Worm (Caenorhabditis elegans) whole organism, early embryonic: ENCODE data around the gene R04E5.8.

ENCODE experiments used
- B0310.2 ChIP-seq: sonication (generic microtip); optimal IDR thresholded peaks from 2 replicates; lab custom pipeline; 2016; ENCODE audit warnings: mild to moderate bottlenecking, missing genetic modification characterization, missing compliant biosample characterization
- ama-1 ChIP-seq: fragments of 150-350 bp; optimal IDR thresholded peaks from 2 replicates; lab custom pipeline; 2014
- ceh-36 ChIP-seq: sonication (generic microtip); optimal IDR thresholded peaks from 2 replicates; lab custom pipeline; 2016; ENCODE audit warnings: missing genetic modification characterization, inconsistent platforms, missing compliant biosample characterization
- ets-7 ChIP-seq: sonication (generic microtip); optimal IDR thresholded peaks from 2 replicates; lab custom pipeline; 2016; ENCODE audit warnings: missing genotype, missing genetic modification characterization, missing compliant biosample characterization
- flt-1 ChIP-seq: fragments of 200-800 bp; sonication (Bioruptor generic); IDR thresholded peaks from 2 replicates; pipeline ENCODE4 v1.3.6; 2022; ENCODE audit warnings: missing genetic modification characterization, missing compliant biosample characterization
- hmbx-1 ChIP-seq: sonication (generic microtip); optimal IDR thresholded peaks from 2 replicates; lab custom pipeline; 2016; ENCODE audit warnings: mild to moderate bottlenecking, missing genetic modification characterization, missing compliant biosample characterization
- hmg-4 ChIP-seq: fragments of 200-800 bp; sonication (Bioruptor generic); optimal IDR thresholded peaks from 2 replicates; lab custom pipeline; 2018; ENCODE audit warnings: mild to moderate bottlenecking, missing genetic modification characterization, missing compliant biosample characterization
- hnd-1 ChIP-seq: sonication (generic microtip); optimal IDR thresholded peaks from 2 replicates; lab custom pipeline; 2016; ENCODE audit warnings: missing genetic modification characterization, missing compliant biosample characterization
- pes-1 ChIP-seq: fragments of 200-800 bp; sonication (Bioruptor generic); IDR thresholded peaks from 2 replicates; pipeline ENCODE4 v1.3.6; 2022; ENCODE audit warnings: missing genetic modification reagents, missing genetic modification characterization, missing compliant biosample characterization
- sea-1 ChIP-seq: fragments of 200-800 bp; sonication (Bioruptor generic); conservative IDR thresholded peaks from 2 replicates; pipeline ENCODE4 v1.3.6; 2022; ENCODE audit warnings: missing genetic modification characterization, missing compliant biosample characterization
- tbx-11 ChIP-seq: fragments of 200-800 bp; sonication (Bioruptor generic); IDR thresholded peaks from 2 replicates; pipeline ENCODE4 v1.3.6; 2022; ENCODE audit warnings: missing genetic modification characterization, missing compliant biosample characterization
- tbx-37 ChIP-seq: fragments of 200-800 bp; sonication (Bioruptor generic); conservative IDR thresholded peaks from 2 replicates; pipeline ENCODE4 v1.3.6; 2022; ENCODE audit warnings: missing genetic modification reagents, missing genetic modification characterization, missing compliant biosample characterization

ce11 chrX:8761060-8761459 lies 44.9 kb downstream of the R04E5.8 start:
- no peak for TF ChIP-seq ama-1 (lab: Kevin White, UChicago)
- TF ChIP-seq tbx-11 (GFP tag; lab: Robert Waterston, UW) = no peak
- no peak for TF ChIP-seq tbx-37 (GFP tag; lab: Robert Waterston, UW)
- no peak for TF ChIP-seq ets-7 (tag; lab: Kevin White, UChicago)
- TF ChIP-seq pes-1 (GFP tag; lab: Robert Waterston, UW) = no peak
- TF ChIP-seq sea-1 = no peak
- no peak for TF ChIP-seq flt-1 (GFP tag; lab: Robert Waterston, UW)
- TF ChIP-seq hnd-1 (tag; lab: Kevin White, UChicago) = no peak
- no peak for TF ChIP-seq hmbx-1 (tag; lab: Kevin White, UChicago)
- no peak for TF ChIP-seq hmg-4
- TF ChIP-seq ceh-36 = no peak
- TF ChIP-seq B0310.2 (tag; lab: Kevin White, UChicago) = no peak
